Fruit fly (Drosophila melanogaster) whole organism, prepupa: Measurements from ENCODE around the gene toe.

Experiments
- CG10669 ChIP-seq: fragments of 200-800 bp; sonication (Bioruptor generic); optimal IDR thresholded peaks from 3 replicates; lab custom pipeline; 2018; ENCODE audit warnings: missing biosample characterization, mild to moderate bottlenecking, missing genetic modification characterization, moderate library complexity
- CG11294 ChIP-seq: fragments of 200-800 bp; sonication (Bioruptor generic); IDR thresholded peaks from 2 replicates; pipeline ENCODE4 v1.3.6; 2022; ENCODE audit warnings: missing biosample characterization, missing genetic modification characterization
- CG11762 ChIP-seq: fragments of 200-800 bp; sonication (Bioruptor generic); optimal IDR thresholded peaks from 3 replicates; lab custom pipeline; 2016; ENCODE audit warnings: missing biosample characterization, missing genetic modification characterization; ENCODE audit not compliant: insufficient read depth
- CG15336 ChIP-seq: fragments of 200-800 bp; sonication (Bioruptor generic); IDR thresholded peaks from 2 replicates; pipeline ENCODE4 v1.3.6; 2022; ENCODE audit warnings: missing biosample characterization, missing genetic modification characterization
- CG1621 ChIP-seq: fragments of 200-800 bp; sonication (Bioruptor generic); optimal IDR thresholded peaks from 3 replicates; lab custom pipeline; 2018; ENCODE audit warnings: missing biosample characterization, mild to moderate bottlenecking, missing genetic modification characterization
- CG16779 ChIP-seq: fragments of 200-800 bp; sonication (Bioruptor generic); optimal IDR thresholded peaks from 3 replicates; lab custom pipeline; 2017; ENCODE audit warnings: missing biosample characterization, mild to moderate bottlenecking, missing genetic modification characterization
- CG3032 ChIP-seq: fragments of 200-800 bp; optimal IDR thresholded peaks from 2 replicates; lab custom pipeline; 2019; ENCODE audit warnings: missing biosample characterization, mild to moderate bottlenecking, missing genetic modification characterization, moderate library complexity
- CG32006 ChIP-seq: fragments of 200-800 bp; sonication (Bioruptor generic); optimal IDR thresholded peaks from 3 replicates; lab custom pipeline; 2017; ENCODE audit warnings: missing biosample characterization, mild to moderate bottlenecking, missing genetic modification characterization
- CG34406 ChIP-seq: fragments of 200-800 bp; sonication (Bioruptor generic); optimal IDR thresholded peaks from 3 replicates; lab custom pipeline; 2016; ENCODE audit warnings: missing biosample characterization, missing genetic modification characterization
- CG3919 ChIP-seq: fragments of 200-800 bp; sonication (Bioruptor generic); optimal IDR thresholded peaks from 3 replicates; lab custom pipeline; 2016; ENCODE audit warnings: missing biosample characterization, missing genetic modification characterization
- CG6163 ChIP-seq: fragments of 200-800 bp; sonication (Bioruptor generic); IDR thresholded peaks from 3 replicates; pipeline ENCODE4 v1.3.6; 2022; ENCODE audit warnings: missing biosample characterization, missing genetic modification characterization
- CG6276 ChIP-seq: fragments of 200-800 bp; sonication (Bioruptor generic); optimal IDR thresholded peaks from 2 replicates; lab custom pipeline; 2017; ENCODE audit warnings: missing biosample characterization, mild to moderate bottlenecking, missing genetic modification characterization
- CG6792 ChIP-seq: fragments of 200-800 bp; sonication (Bioruptor generic); optimal IDR thresholded peaks from 3 replicates; lab custom pipeline; 2016; ENCODE audit warnings: missing biosample characterization, missing genetic modification characterization
- CG6854 ChIP-seq: fragments of 200-800 bp; sonication (Bioruptor generic); optimal IDR thresholded peaks from 2 replicates; lab custom pipeline; 2017; ENCODE audit warnings: missing biosample characterization, mild to moderate bottlenecking, missing genetic modification characterization
- CG8119 ChIP-seq: fragments of 200-800 bp; sonication (Bioruptor generic); IDR thresholded peaks from 3 replicates; pipeline ENCODE4 v1.3.6; 2022; ENCODE audit warnings: missing biosample characterization, missing genetic modification characterization
- CG8319 ChIP-seq: fragments of 200-800 bp; sonication (Bioruptor generic); optimal IDR thresholded peaks from 3 replicates; lab custom pipeline; 2016; ENCODE audit warnings: missing biosample characterization, missing genetic modification characterization
- Eip75B ChIP-seq: fragments of 200-800 bp; sonication (Bioruptor generic); optimal IDR thresholded peaks from 3 replicates; lab custom pipeline; 2016; ENCODE audit warnings: missing biosample characterization, missing genetic modification characterization
- Eip78C ChIP-seq: fragments of 200-800 bp; sonication (Bioruptor generic); peaks from one replicate; lab custom pipeline; 2016; ENCODE audit warnings: missing biosample characterization, missing genetic modification characterization
- Eip93F ChIP-seq: fragments of 200-800 bp; sonication (Bioruptor generic); optimal IDR thresholded peaks from 2 replicates; lab custom pipeline; 2016; ENCODE audit warnings: missing biosample characterization, mild to moderate bottlenecking, missing genetic modification characterization
- Ets21C ChIP-seq: fragments of 200-800 bp; sonication (Bioruptor generic); optimal IDR thresholded peaks from 3 replicates; lab custom pipeline; 2016; ENCODE audit warnings: missing biosample characterization, missing genetic modification characterization
- Gug ChIP-seq: fragments of 200-800 bp; sonication (Bioruptor generic); IDR thresholded peaks from 2 replicates; pipeline ENCODE4 v1.3.6; 2022; ENCODE audit warnings: missing biosample characterization, missing genetic modification characterization
- Hr39 ChIP-seq: fragments of 200-800 bp; sonication (Bioruptor generic); optimal IDR thresholded peaks from 2 replicates; lab custom pipeline; 2016; ENCODE audit warnings: missing biosample characterization, missing genetic modification characterization
- Hr4 ChIP-seq: fragments of 200-800 bp; sonication (Bioruptor generic); optimal IDR thresholded peaks from 3 replicates; lab custom pipeline; 2016; ENCODE audit warnings: missing biosample characterization, missing genetic modification characterization
- Lpt ChIP-seq: fragments of 200-800 bp; sonication (Bioruptor generic); optimal IDR thresholded peaks from 3 replicates; lab custom pipeline; 2016; ENCODE audit warnings: missing biosample characterization, missing genetic modification characterization
- Met ChIP-seq: fragments of 200-800 bp; sonication (Bioruptor generic); optimal IDR thresholded peaks from 3 replicates; lab custom pipeline; 2016; ENCODE audit warnings: missing biosample characterization, missing genetic modification characterization
- OdsH ChIP-seq: fragments of 200-800 bp; sonication (Bioruptor generic); optimal IDR thresholded peaks from 3 replicates; lab custom pipeline; 2016; ENCODE audit warnings: missing biosample characterization, missing genetic modification characterization
- Smox ChIP-seq: fragments of 200-800 bp; sonication (Bioruptor generic); optimal IDR thresholded peaks from 3 replicates; lab custom pipeline; 2016; ENCODE audit warnings: missing biosample characterization, missing genetic modification characterization
- Sox102F ChIP-seq: fragments of 200-800 bp; sonication (Bioruptor generic); optimal IDR thresholded peaks from 2 replicates; lab custom pipeline; 2016; ENCODE audit warnings: missing biosample characterization, mild to moderate bottlenecking, missing genetic modification characterization
- Sox14 ChIP-seq: fragments of 200-800 bp; sonication (Bioruptor generic); optimal IDR thresholded peaks from 3 replicates; lab custom pipeline; 2016; ENCODE audit warnings: missing biosample characterization, missing genetic modification characterization
- cyc ChIP-seq: fragments of 200-800 bp; sonication (Bioruptor generic); optimal IDR thresholded peaks from 3 replicates; lab custom pipeline; 2016; ENCODE audit warnings: missing biosample characterization, missing genetic modification characterization
- eg ChIP-seq: fragments of 200-800 bp; sonication (Bioruptor generic); IDR thresholded peaks from 3 replicates; pipeline ENCODE4 v1.3.6; 2022; ENCODE audit warnings: missing biosample characterization, missing genetic modification characterization
- esn ChIP-seq: fragments of 200-800 bp; sonication (Bioruptor generic); optimal IDR thresholded peaks from 2 replicates; lab custom pipeline; 2016; ENCODE audit warnings: missing biosample characterization, mild to moderate bottlenecking, missing genetic modification characterization, moderate library complexity
- fd59A ChIP-seq: fragments of 200-800 bp; sonication (Bioruptor generic); optimal IDR thresholded peaks from 2 replicates; lab custom pipeline; 2017; ENCODE audit warnings: missing biosample characterization, mild to moderate bottlenecking, missing genetic modification characterization, missing genetic modification reagents
- fd85E ChIP-seq: fragments of 200-800 bp; sonication (Bioruptor generic); optimal IDR thresholded peaks from 3 replicates; lab custom pipeline; 2016; ENCODE audit warnings: missing biosample characterization, missing genetic modification characterization
- fkh ChIP-seq: fragments of 200-800 bp; sonication (Bioruptor generic); optimal IDR thresholded peaks from 3 replicates; lab custom pipeline; 2017; ENCODE audit warnings: missing biosample characterization, mild to moderate bottlenecking, missing genetic modification characterization, moderate library complexity
- lz ChIP-seq: fragments of 200-800 bp; sonication (Bioruptor generic); optimal IDR thresholded peaks from 3 replicates; lab custom pipeline; 2016; ENCODE audit warnings: missing biosample characterization, missing genetic modification characterization
- net ChIP-seq: fragments of 200-800 bp; sonication (Bioruptor generic); optimal IDR thresholded peaks from 3 replicates; lab custom pipeline; 2016; ENCODE audit warnings: missing biosample characterization, missing genetic modification characterization
- salr ChIP-seq, 2 experiments: fragments of 200-800 bp; sonication (Bioruptor generic); optimal IDR thresholded peaks; 3 replicates each; lab custom pipeline; 2016 to 2018; ENCODE audit warnings: missing biosample characterization in 2 of 2, missing genetic modification characterization in 2 of 2, mild to moderate bottlenecking in 1 of 2
- ss ChIP-seq, 2 experiments: fragments of 200-800 bp; sonication (Bioruptor generic); optimal IDR thresholded peaks; 2 replicates in 1 of 2; 3 replicates in 1 of 2; lab custom pipeline; 2017 to 2018; ENCODE audit warnings: mild to moderate bottlenecking in 2 of 2, missing biosample characterization in 2 of 2, missing genetic modification characterization in 2 of 2, moderate library complexity in 1 of 2
- vri ChIP-seq: fragments of 200-800 bp; sonication (Bioruptor generic); optimal IDR thresholded peaks from 3 replicates; lab custom pipeline; 2016; ENCODE audit warnings: missing biosample characterization, mild to moderate bottlenecking, missing genetic modification characterization

toe gene

DNA sequence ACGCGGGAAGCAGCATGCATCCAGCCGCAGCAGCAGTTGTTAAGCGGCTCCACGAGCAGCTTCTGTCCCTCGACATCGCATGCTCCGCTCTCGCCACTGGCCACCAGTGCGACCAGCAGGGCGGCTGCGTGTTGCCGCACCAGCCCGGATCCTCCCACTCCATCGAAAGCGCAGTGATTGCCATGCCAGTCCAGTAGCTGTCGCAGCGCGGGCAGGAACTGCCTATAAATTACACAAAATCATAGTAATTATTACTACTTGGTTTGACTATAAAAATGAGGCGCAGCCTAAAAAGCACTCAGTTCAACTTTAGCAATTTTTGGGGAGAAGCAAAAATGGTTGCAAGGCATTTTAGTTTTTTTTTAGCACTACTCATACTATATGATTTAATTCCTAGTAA, 36.6 kb downstream of the toe start, which contains the start of gene Obp69a:
Gene Obp69a (plus strand): TSS at position 301 of the 400 bp plus-strand sequence.
- TF ChIP-seq CG11294 (GFP tag; lab: Robert Waterston, UW) (no peak), Hr39 (GFP tag; lab: Kevin White, UChicago) (no peak), CG8319 (GFP tag; lab: Kevin White, UChicago) (no peak), cyc (no peak), Sox102F (GFP tag; lab: Kevin White, UChicago) (no peak), vri (no peak), CG6276 (GFP tag; lab: Kevin White, UChicago) (no peak), OdsH (GFP tag; lab: Kevin White, UChicago) (no peak), CG1621 (tag; lab: Kevin White, UChicago) (no peak), Hr4 (GFP tag; lab: Kevin White, UChicago) (no peak), CG16779 (tag; lab: Kevin White, UChicago) (no peak), lz (GFP tag; lab: Kevin White, UChicago) (no peak), Smox (GFP tag; lab: Kevin White, UChicago) (no peak), fd85E (GFP tag; lab: Kevin White, UChicago) (no peak), CG15336 (GFP tag; lab: Robert Waterston, UW) (no peak), esn (no peak), Lpt (GFP tag; lab: Kevin White, UChicago) (no peak), ss (GFP tag; optimal IDR thresholded peaks at IDR 0.05; lab: Kevin White, UChicago) (no peak), CG34406 (no peak), eg (GFP tag; lab: Robert Waterston, UW) (no peak)

DNA sequence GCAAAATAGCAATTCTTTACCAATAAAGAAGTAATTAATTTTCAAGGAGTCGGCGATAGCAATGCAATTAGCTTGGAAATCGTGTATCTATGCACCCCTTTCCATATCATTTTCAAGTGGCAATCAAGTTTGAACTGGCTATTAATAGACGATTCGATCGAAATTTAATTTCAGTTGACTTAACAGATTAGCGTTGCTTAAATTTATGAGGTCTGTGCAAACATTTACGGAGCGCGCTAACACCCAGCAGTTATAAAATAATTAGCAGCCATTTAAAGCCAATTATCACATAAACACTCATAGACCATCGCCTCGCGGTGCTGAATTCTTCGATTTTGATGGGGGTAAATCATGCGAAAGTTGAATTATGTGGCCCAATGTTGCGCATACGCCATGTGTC, 39.7 kb downstream of the toe start:
- no peak for TF ChIP-seq CG6854 (GFP tag; lab: Kevin White, UChicago)
- peak; percentile 37 for TF ChIP-seq fkh

DNA sequence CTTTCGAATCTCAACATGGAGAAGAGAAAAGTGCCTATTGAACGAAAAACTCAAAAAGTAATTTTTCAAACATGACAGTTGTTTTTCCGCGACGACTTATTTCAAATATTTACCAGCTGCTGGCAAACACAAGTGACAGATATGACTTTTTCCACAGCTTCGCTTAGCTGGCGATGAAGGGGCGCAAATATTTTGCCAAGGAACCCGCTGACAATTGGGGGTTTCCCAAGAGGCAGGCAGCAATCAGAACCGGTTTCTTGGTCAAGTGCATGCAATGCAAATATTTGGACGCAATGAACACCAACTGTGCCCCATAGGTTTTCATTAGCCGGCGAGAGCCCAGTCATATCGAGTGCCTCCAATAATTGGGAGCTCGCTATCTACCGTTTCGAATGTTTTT, 40.4 kb downstream of the toe start:
- TF ChIP-seq Met (GFP tag; lab: Kevin White, UChicago), result no peak
- TF ChIP-seq fkh, result peak; percentile 58
- TF ChIP-seq Eip78C (GFP tag; lab: Kevin White, UChicago), result peak; percentile 33
- TF ChIP-seq Sox14 (GFP tag; lab: Kevin White, UChicago), result no peak

dm6 chr3L:12391240-12391843, 41.1 kb downstream of the toe start, which contains the start of gene Ncc69:
TSS of gene Ncc69 (minus strand) at chr3L:12391444.
- TF ChIP-seq Eip93F (GFP tag; lab: Kevin White, UChicago) (peak; percentile 33), Sox14 (GFP tag; lab: Kevin White, UChicago) (no peak), CG32006 (GFP tag; lab: Kevin White, UChicago) (no peak), CG11762 (GFP tag; lab: Kevin White, UChicago) (no peak), fd85E (GFP tag; lab: Kevin White, UChicago) (no peak), CG3919 (GFP tag; lab: Kevin White, UChicago) (no peak), ss (GFP tag; optimal IDR thresholded peaks at IDR 0.05; lab: Kevin White, UChicago) (peak in 1 of 2 experiments; percentile 45), fd59A (no peak), Gug (GFP tag; lab: Robert Waterston, UW) (no peak), lz (GFP tag; lab: Kevin White, UChicago) (no peak), CG34406 (no peak), Hr39 (GFP tag; lab: Kevin White, UChicago) (no peak), CG10669 (GFP tag; lab: Kevin White, UChicago) (no peak), Eip78C (GFP tag; lab: Kevin White, UChicago) (peak; percentile 31), CG11294 (GFP tag; lab: Robert Waterston, UW) (no peak), Hr4 (GFP tag; lab: Kevin White, UChicago) (no peak), CG6163 (peak; percentile 67), salr (GFP tag; optimal IDR thresholded peaks at IDR 0.05; lab: Kevin White, UChicago) (no peak), CG6276 (GFP tag; lab: Kevin White, UChicago) (no peak), CG3032 (tag; lab: Kevin White, UChicago) (no peak), CG6792 (GFP tag; lab: Kevin White, UChicago) (no peak), Ets21C (GFP tag; lab: Kevin White, UChicago) (no peak), Eip75B (GFP tag; lab: Kevin White, UChicago) (no peak), vri (no peak), eg (GFP tag; lab: Robert Waterston, UW) (peak; percentile 9; the same call in 1 of the 3 replicates), net (GFP tag; lab: Kevin White, UChicago) (no peak), CG8119 (GFP tag; lab: Robert Waterston, UW) (0 out of 3 replicates have a peak, but pooled peaks have one; percentile 39)
